Fruit fly (Drosophila melanogaster): ENCODE data around the gene MnM.

MnM gene

DNA sequence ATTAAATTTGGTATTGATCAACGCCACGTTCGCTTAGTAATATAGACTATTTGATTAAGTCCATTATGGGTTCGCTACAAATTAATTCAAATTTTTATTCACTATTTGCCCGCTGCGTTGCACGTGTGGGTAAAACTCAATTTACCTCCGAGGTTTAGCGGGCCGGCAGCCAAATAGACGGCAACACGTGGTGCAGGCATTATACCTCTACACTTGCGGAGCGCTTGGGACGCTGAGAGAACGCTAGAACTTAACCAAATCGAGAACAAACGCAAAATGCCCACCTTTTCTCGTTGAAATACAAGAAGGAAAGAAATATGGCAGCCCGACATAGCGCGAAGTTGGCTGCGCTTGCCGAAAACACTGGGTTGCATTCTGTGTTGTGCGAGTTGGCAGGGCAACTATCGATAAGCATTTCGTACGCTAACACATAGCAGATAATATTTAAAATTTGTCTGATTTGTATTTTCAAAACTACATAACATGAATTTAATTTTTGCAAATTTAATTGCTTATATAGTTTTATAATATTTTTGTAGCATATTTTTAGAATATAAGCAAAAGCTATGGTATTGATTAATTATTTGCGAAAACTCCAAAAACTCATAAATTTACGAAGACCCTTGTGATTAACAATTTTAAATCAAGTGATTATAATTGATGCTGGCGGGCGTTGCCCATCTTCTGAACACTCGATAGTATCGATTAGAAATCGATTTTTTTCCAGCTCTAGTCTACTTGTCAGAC lies 44.4 kb upstream of the MnM start, which contains the start of the genes RpL28 and eIF1:
TSS of gene RpL28 (minus strand) at position 318 of the 747 bp plus-strand sequence.
TSS of gene eIF1 (plus strand) at position 699 of the 747 bp plus-strand sequence.
- TF ChIP-seq CG8159 (tag; optimal IDR thresholded peaks at IDR 0.05) (peak; percentile 67), Snoo (tag; optimal IDR thresholded peaks at IDR 0.05) (peak; percentile 93), Ets98B (GFP tag; IDR thresholded peaks at IDR 0.05) (peak; percentile 71), rn (GFP tag; IDR thresholded peaks at IDR 0.05) (peak; percentile 32; the same call in 1 of the 2 replicates), CG9948 (tag; optimal IDR thresholded peaks at IDR 0.05) (peak; percentile 44), CG32121 (GFP tag; IDR thresholded peaks at IDR 0.05) (no peak), Pif1A (GFP tag; optimal IDR thresholded peaks at IDR 0.05) (no peak), CG13204 (GFP tag; optimal IDR thresholded peaks at IDR 0.05) (no peak), CG17806 (tag; optimal IDR thresholded peaks at IDR 0.05) (peak; percentile 35), CG4496 (GFP tag; IDR thresholded peaks at IDR 0.05) (peak; percentile 92), CG12605 (GFP tag; IDR thresholded peaks at IDR 0.05) (peak; percentile 53; the same call in 1 of the 2 replicates), fd96Ca (GFP tag; IDR thresholded peaks at IDR 0.05) (peak; percentile 39; the same call in 1 of the 3 replicates), CG15710 (tag; optimal IDR thresholded peaks at IDR 0.05) (peak; percentile 74), gl (tag; optimal IDR thresholded peaks at IDR 0.05) (peak; percentile 33), CG34367 (tag; optimal IDR thresholded peaks at IDR 0.05) (peak; percentile 80), D1 (tag; optimal IDR thresholded peaks at IDR 0.05) (no peak), Pif1B (GFP tag; optimal IDR thresholded peaks at IDR 0.05) (no peak)

DNA sequence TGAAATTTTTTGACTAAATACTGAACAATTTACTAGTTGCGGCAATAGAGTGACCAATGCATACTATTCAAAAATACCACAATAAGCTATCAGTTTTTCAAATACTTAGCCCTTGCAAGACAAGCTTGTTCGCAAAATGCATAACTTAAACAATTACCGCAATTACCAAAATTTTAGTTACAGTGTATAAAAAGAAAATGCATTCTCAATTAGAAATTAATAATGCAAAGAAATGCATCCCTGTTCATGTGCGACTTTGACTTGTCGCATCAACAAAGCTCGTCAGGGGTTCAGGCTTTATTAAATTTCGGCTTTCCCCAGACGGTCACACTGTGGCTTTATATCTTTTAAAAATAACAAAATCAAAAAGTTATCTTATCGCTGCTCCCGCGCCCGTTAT lies 40.5 kb upstream of the MnM start, which contains the start of the genes hob and nSMase:
TSS of gene hob (minus strand) at position 62 of the 400 bp plus-strand sequence.
TSS of gene nSMase (plus strand) at position 298 of the 400 bp plus-strand sequence.
- TF ChIP-seq CG8159 (tag; optimal IDR thresholded peaks at IDR 0.05) (no peak), fd96Ca (GFP tag; IDR thresholded peaks at IDR 0.05) (no peak), CG4496 (GFP tag; IDR thresholded peaks at IDR 0.05) (no peak), CG12605 (GFP tag; IDR thresholded peaks at IDR 0.05) (no peak), EcR (GFP tag; optimal IDR thresholded peaks at IDR 0.05) (no peak), CG34367 (tag; optimal IDR thresholded peaks at IDR 0.05) (no peak), Snoo (tag; optimal IDR thresholded peaks at IDR 0.05) (no peak), Ets98B (GFP tag; IDR thresholded peaks at IDR 0.05) (no peak), D1 (tag; optimal IDR thresholded peaks at IDR 0.05) (no peak), CG9948 (tag; optimal IDR thresholded peaks at IDR 0.05) (no peak)

DNA sequence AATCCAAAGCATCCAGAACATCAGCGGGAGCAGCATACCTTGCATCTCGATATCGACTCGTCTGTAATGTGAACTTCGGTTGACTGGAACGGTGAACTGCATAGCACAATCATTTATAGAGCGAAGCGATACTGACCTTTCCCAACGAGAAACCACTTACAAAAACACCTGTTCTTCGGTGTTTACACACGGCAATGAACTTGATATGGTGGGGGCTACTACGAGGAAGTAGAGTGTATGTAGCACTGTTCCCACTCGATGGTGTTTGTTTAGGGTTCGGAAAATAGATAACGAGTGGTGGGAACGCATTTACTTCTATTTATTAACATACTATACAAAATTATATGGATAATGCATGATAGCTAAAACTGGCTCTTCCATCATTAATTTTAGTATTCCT lies 30.5 kb upstream of the MnM start, which contains the start of the genes CG32269 and CG32270:
TSS of gene CG32269 (minus strand) at position 91 of the 400 bp plus-strand sequence.
TSS of gene CG32270 (minus strand) at position 91 of the 400 bp plus-strand sequence.
- TF ChIP-seq CG17806 (tag; optimal IDR thresholded peaks at IDR 0.05) (no peak), D1 (tag; optimal IDR thresholded peaks at IDR 0.05) (no peak), Pif1A (GFP tag; optimal IDR thresholded peaks at IDR 0.05) (no peak), fd96Ca (GFP tag; IDR thresholded peaks at IDR 0.05) (no peak), Snoo (tag; optimal IDR thresholded peaks at IDR 0.05) (no peak), CG15710 (tag; optimal IDR thresholded peaks at IDR 0.05) (no peak), CG8301 (tag; optimal IDR thresholded peaks at IDR 0.05) (no peak), CG14655 (GFP tag; optimal IDR thresholded peaks at IDR 0.05) (no peak), rn (GFP tag; IDR thresholded peaks at IDR 0.05) (no peak), CG34367 (tag; optimal IDR thresholded peaks at IDR 0.05) (no peak), CG4496 (GFP tag; IDR thresholded peaks at IDR 0.05) (no peak), CG12605 (GFP tag; IDR thresholded peaks at IDR 0.05) (no peak), CG8159 (tag; optimal IDR thresholded peaks at IDR 0.05) (no peak), Ets98B (GFP tag; IDR thresholded peaks at IDR 0.05) (no peak), CG10348 (GFP tag; IDR thresholded peaks at IDR 0.05) (no peak), CG32121 (GFP tag; IDR thresholded peaks at IDR 0.05) (no peak), CG9948 (tag; optimal IDR thresholded peaks at IDR 0.05) (no peak), CG13204 (GFP tag; optimal IDR thresholded peaks at IDR 0.05) (no peak)

DNA sequence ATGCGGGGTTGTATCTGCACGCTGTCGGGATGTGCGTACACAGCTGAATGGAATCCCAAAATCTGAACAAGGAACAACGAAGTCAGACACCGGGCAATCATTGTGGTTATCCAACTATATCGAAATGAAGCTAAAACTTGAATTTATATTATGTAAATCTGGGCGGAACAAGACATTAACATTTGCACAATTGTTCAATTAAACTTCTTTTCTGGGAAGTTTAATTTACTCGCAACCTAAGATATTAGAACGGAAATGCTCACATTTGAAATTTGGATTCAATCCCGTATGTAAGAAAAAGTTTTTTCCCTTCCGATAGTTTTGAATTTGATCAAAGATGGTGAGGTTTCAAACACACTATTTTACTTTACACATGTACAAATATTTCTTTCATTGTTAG lies 27.9 kb upstream of the MnM start, which contains the start of gene CG33160:
TSS of gene CG33160 (minus strand) at position 101 of the 400 bp plus-strand sequence.
- TF ChIP-seq Ets98B (GFP tag; IDR thresholded peaks at IDR 0.05) = no peak
- no peak for TF ChIP-seq CG13204 (GFP tag; optimal IDR thresholded peaks at IDR 0.05)

DNA sequence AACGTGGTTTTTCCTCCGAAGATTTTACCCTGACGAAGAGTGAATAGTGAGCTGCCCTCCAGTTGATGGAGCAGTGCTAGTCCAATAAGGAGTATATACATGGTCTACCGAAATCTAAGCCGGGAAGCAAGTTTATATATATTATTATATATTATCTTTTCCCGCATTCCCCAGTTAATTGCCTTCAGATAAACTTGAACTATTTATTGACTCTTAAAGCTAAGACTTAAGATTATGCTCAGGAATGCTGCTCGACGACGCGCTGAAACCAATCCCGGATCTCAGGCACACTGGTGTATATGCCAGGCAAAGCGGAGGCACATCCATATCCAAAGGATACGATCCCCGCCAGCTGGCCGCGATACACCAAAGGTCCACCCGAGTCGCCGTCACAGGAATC lies 27.0 kb upstream of the MnM start, which contains the start of gene CG32277:
TSS of gene CG32277 (minus strand) at position 101 of the 400 bp plus-strand sequence.
- TF ChIP-seq Pif1B (GFP tag; optimal IDR thresholded peaks at IDR 0.05) = no peak
- no peak for TF ChIP-seq EcR (GFP tag; optimal IDR thresholded peaks at IDR 0.05)
- TF ChIP-seq fd96Ca (GFP tag; IDR thresholded peaks at IDR 0.05) = no peak
- no peak for TF ChIP-seq CG12605 (GFP tag; IDR thresholded peaks at IDR 0.05)
- TF ChIP-seq CG8159 (tag; optimal IDR thresholded peaks at IDR 0.05) = no peak
- TF ChIP-seq CG9948 (tag; optimal IDR thresholded peaks at IDR 0.05) = no peak
- TF ChIP-seq CG10348 (GFP tag; IDR thresholded peaks at IDR 0.05) = no peak
- TF ChIP-seq CG15710 (tag; optimal IDR thresholded peaks at IDR 0.05) = no peak
- no peak for TF ChIP-seq CG8301 (tag; optimal IDR thresholded peaks at IDR 0.05)
- TF ChIP-seq CG32121 (GFP tag; IDR thresholded peaks at IDR 0.05) = no peak
- TF ChIP-seq CG17806 (tag; optimal IDR thresholded peaks at IDR 0.05) = no peak
- no peak for TF ChIP-seq rn (GFP tag; IDR thresholded peaks at IDR 0.05)
- TF ChIP-seq Snoo (tag; optimal IDR thresholded peaks at IDR 0.05) = no peak
- no peak for TF ChIP-seq Pif1A (GFP tag; optimal IDR thresholded peaks at IDR 0.05)
- no peak for TF ChIP-seq CG14655 (GFP tag; optimal IDR thresholded peaks at IDR 0.05)
- TF ChIP-seq CG34367 (tag; optimal IDR thresholded peaks at IDR 0.05) = no peak

DNA sequence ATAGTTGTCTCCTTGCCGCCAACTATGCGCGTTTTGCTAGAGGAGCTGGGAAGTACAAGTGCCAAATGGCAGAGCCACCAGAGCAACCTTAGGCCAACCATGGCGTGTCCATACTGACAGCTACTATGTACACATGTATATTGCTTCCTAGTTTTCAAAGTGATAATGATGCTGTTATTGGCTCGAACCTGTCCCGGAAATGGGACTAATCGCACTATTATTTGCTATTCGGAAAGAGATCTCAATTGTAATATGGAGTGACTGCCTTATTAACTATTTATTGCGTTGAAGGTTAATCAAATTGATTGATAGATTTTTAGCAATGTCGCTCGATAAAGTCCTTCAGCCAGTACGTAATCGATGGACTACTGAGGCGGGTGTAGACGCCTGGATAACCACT lies 26.0 kb upstream of the MnM start, which contains the start of gene CG33159:
TSS of gene CG33159 (minus strand) at position 101 of the 400 bp plus-strand sequence.
- no peak for TF ChIP-seq Ets98B (GFP tag; IDR thresholded peaks at IDR 0.05)
- TF ChIP-seq CG9948 (tag; optimal IDR thresholded peaks at IDR 0.05) = no peak
- no peak for TF ChIP-seq gl (tag; optimal IDR thresholded peaks at IDR 0.05)
- TF ChIP-seq fd96Ca (GFP tag; IDR thresholded peaks at IDR 0.05) = no peak
- TF ChIP-seq Pif1B (GFP tag; optimal IDR thresholded peaks at IDR 0.05) = no peak
- no peak for TF ChIP-seq D1 (tag; optimal IDR thresholded peaks at IDR 0.05)
- no peak for TF ChIP-seq Snoo (tag; optimal IDR thresholded peaks at IDR 0.05)
- TF ChIP-seq CG15710 (tag; optimal IDR thresholded peaks at IDR 0.05) = no peak
- no peak for TF ChIP-seq Pif1A (GFP tag; optimal IDR thresholded peaks at IDR 0.05)
- no peak for TF ChIP-seq CG32121 (GFP tag; IDR thresholded peaks at IDR 0.05)
- no peak for TF ChIP-seq CG34367 (tag; optimal IDR thresholded peaks at IDR 0.05)
- TF ChIP-seq EcR (GFP tag; optimal IDR thresholded peaks at IDR 0.05) = no peak
- TF ChIP-seq CG17806 (tag; optimal IDR thresholded peaks at IDR 0.05) = no peak
- TF ChIP-seq CG14655 (GFP tag; optimal IDR thresholded peaks at IDR 0.05) = no peak
- no peak for TF ChIP-seq CG8301 (tag; optimal IDR thresholded peaks at IDR 0.05)
- no peak for TF ChIP-seq rn (GFP tag; IDR thresholded peaks at IDR 0.05)
- no peak for TF ChIP-seq CG8159 (tag; optimal IDR thresholded peaks at IDR 0.05)
- no peak for TF ChIP-seq CG12605 (GFP tag; IDR thresholded peaks at IDR 0.05)
